Fruit fly (Drosophila melanogaster) whole organism, prepupa: ENCODE data around the gene CG9609.

Source experiments
- CG11294 ChIP-seq: fragments of 200-800 bp; sonication (Bioruptor generic); IDR thresholded peaks from 2 replicates; pipeline ENCODE4 v1.3.6; 2022; ENCODE audit warnings: missing biosample characterization, missing genetic modification characterization
- CG11762 ChIP-seq: fragments of 200-800 bp; sonication (Bioruptor generic); optimal IDR thresholded peaks from 3 replicates; lab custom pipeline; 2016; ENCODE audit warnings: missing biosample characterization, missing genetic modification characterization; ENCODE audit not compliant: insufficient read depth
- CG16779 ChIP-seq: fragments of 200-800 bp; sonication (Bioruptor generic); optimal IDR thresholded peaks from 3 replicates; lab custom pipeline; 2017; ENCODE audit warnings: missing biosample characterization, mild to moderate bottlenecking, missing genetic modification characterization
- CG6808 ChIP-seq: fragments of 200-800 bp; sonication (Bioruptor generic); optimal IDR thresholded peaks from 3 replicates; lab custom pipeline; 2017; ENCODE audit warnings: missing biosample characterization, missing genetic modification characterization, mild to moderate bottlenecking, moderate library complexity, missing genetic modification reagents
- lz ChIP-seq: fragments of 200-800 bp; sonication (Bioruptor generic); optimal IDR thresholded peaks from 3 replicates; lab custom pipeline; 2016; ENCODE audit warnings: missing biosample characterization, missing genetic modification characterization

dm6 chrX:16836091-16836799 lies 49.4 kb upstream of the CG9609 start:
- TF ChIP-seq CG11294 (GFP tag; lab: Robert Waterston, UW), result no peak
- TF ChIP-seq CG16779 (tag; lab: Kevin White, UChicago), result no peak
- no peak for TF ChIP-seq CG11762 (GFP tag; lab: Kevin White, UChicago)
- TF ChIP-seq CG6808 (GFP tag; lab: Kevin White, UChicago), result no peak
- TF ChIP-seq lz (GFP tag; lab: Kevin White, UChicago), result no peak
